Worm (Caenorhabditis elegans): ENCODE data around the gene rhr-2.
A peak's percentile ranks its signal among the peaks of the same experiment; 100 is the strongest.

rhr-2 gene

DNA sequence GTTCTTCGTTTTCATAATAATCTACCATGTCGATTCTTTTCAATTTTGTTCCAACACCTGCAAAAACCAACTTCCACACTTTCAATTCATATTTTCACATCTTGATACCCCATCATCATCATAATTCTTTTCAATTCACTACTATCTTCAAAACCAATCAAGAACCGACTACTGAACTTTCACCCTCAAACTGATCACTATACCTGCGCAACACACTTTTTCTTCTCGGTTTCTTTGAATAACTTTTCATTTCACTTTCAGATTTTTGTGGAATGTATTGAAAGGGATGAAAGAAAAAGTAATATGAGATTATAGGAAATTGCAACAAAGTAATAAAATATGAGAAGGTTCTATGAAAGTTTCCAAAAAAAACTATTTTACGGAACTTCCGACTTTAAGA, 11.1 kb upstream of the rhr-2 start:
- no peak for TF ChIP-seq nhr-28 (tag; optimal IDR thresholded peaks at IDR 0.05)
- TF ChIP-seq egl-27 (tag; optimal IDR thresholded peaks at IDR 0.05) = no peak
- TF ChIP-seq hmg-11 (tag; optimal IDR thresholded peaks at IDR 0.05) = no peak
- TF ChIP-seq nhr-76 (tag; optimal IDR thresholded peaks at IDR 0.05) = no peak
- no peak for TF ChIP-seq nhr-77 (tag; optimal IDR thresholded peaks at IDR 0.05)
- TF ChIP-seq fkh-10 (GFP tag; optimal IDR thresholded peaks at IDR 0.05) = no peak
- no peak for TF ChIP-seq unc-39 (tag; optimal IDR thresholded peaks at IDR 0.05)
- TF ChIP-seq pqm-1 (tag; optimal IDR thresholded peaks at IDR 0.05) = no peak
- no peak for TF ChIP-seq lsy-12 (tag; optimal IDR thresholded peaks at IDR 0.05)
- no peak for TF ChIP-seq sea-2 (GFP tag; optimal IDR thresholded peaks at IDR 0.05)

DNA sequence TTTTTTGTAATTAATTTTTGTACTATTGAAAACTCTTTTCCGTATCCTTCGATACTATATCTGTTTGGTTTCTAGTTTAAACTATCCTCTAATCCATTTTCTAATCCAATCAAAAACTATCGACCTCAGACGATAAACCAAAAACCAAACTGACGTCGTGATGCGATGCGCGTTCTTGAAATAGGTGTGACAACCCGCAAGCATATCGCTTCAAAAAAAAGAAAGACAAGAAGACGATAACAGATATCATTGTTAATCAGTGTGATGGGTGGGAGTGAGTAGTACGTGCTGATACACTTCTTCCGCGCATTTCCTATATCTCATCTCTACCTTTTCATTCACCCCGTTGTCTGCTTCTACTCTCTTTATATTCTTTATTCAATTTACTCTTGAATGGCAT, 9.9 kb upstream of the rhr-2 start, which contains the start of gene T04F3.1:
Gene T04F3.1, plus strand, starts transcription at position 246 of the 400 bp plus-strand sequence.
- TF ChIP-seq nhr-43 (tag; optimal IDR thresholded peaks at IDR 0.05; ENCODE audit: poor library complexity, severe bottlenecking) (peak; percentile 56), nhr-23 (tag; optimal IDR thresholded peaks at IDR 0.05) (peak; percentile 27), mml-1 (tag; optimal IDR thresholded peaks at IDR 0.05) (no peak), R02D3.7 (tag; optimal IDR thresholded peaks at IDR 0.05) (no peak), nhr-76 (tag; optimal IDR thresholded peaks at IDR 0.05) (no peak), nhr-25 (tag; optimal IDR thresholded peaks at IDR 0.05) (peak; percentile 33), elt-3 (tag; optimal IDR thresholded peaks at IDR 0.05) (peak in 2 of 3 experiments; percentile 15 to 84), ztf-11 (tag; optimal IDR thresholded peaks at IDR 0.05) (no peak)

DNA sequence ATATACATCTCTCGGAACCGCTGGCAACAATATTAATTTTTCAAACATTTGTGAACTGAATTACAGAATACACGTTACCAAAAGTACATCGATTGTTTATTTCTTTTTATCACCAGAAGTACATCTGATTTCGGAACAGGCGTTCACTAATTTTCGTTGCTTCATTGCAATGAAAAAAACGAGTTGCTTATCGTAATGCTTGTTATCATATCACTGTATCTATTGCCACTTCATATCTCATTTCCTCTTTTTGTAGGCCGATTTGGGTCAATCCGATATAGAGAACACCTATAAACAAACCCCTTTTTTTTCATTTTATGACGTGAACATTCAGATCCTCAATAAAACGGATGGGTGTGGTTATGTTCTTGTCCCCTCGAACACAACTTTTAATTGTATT, 7.4 kb upstream of the rhr-2 start:
- TF ChIP-seq nhr-23 (tag; optimal IDR thresholded peaks at IDR 0.05) = peak; percentile 39
- no peak for TF ChIP-seq ZK546.5 (tag; optimal IDR thresholded peaks at IDR 0.05)
- peak in 2 of 3 experiments; percentile 59 to 75 for TF ChIP-seq elt-3 (tag; optimal IDR thresholded peaks at IDR 0.05)
- TF ChIP-seq lin-39 (tag; optimal IDR thresholded peaks at IDR 0.05) = no peak
- TF ChIP-seq jun-1 (tag; optimal IDR thresholded peaks at IDR 0.05) = no peak
- no peak for TF ChIP-seq fos-1 (tag; optimal IDR thresholded peaks at IDR 0.05)

DNA sequence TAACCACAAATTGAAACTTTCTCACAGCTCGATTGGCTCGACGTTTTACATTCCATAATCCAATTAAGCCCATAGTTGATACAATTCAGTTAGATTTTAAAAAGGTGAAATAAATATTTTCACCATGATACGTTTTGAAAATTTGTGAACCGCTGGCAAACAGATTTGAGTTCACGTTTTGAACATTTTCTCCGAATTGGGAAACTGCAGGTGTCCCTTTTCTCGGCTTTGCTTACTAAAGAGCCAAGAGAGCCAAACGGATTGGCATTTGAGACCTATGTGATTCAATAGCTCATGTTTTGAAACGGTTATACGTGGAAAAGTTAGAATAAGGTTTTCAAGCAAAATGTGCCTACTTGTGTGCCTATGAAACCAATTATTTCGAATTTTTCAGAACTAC, 6.9 kb upstream of the rhr-2 start, which contains the start of gene spe-42:
Gene spe-42, minus strand, starts transcription at position 101 of the 400 bp plus-strand sequence.
- TF ChIP-seq lin-15B (tag; optimal IDR thresholded peaks at IDR 0.05) = no peak
- no peak for TF ChIP-seq fkh-2 (tag; optimal IDR thresholded peaks at IDR 0.05)
- TF ChIP-seq nhr-43 (tag; optimal IDR thresholded peaks at IDR 0.05; ENCODE audit: poor library complexity, severe bottlenecking) = no peak
- no peak for TF ChIP-seq ceh-28 (tag; optimal IDR thresholded peaks at IDR 0.05)
- no peak for TF ChIP-seq hmg-11 (tag; optimal IDR thresholded peaks at IDR 0.05)

DNA sequence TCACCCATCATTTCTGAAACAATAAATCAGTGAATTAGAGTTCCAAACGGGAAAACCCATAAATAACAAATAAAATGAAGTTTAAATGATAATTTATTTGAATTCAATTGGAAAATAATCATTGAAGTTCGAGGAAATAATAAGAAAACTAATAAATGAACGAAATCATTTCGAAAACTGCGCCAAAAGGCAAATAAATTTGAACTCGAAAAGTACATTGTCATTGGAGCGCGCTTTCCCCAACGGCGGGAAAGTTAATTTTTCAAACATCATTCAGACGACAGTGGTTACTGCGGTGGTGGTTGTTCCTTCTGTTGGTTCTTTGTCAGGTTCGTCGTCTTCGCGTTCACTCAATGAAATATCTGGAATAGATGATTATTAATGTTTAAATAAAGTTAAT, 3.5 kb upstream of the rhr-2 start, which contains the start of gene npp-22:
Gene npp-22, minus strand, starts transcription at position 13 of the 400 bp plus-strand sequence.
- TF ChIP-seq ceh-28 (tag; optimal IDR thresholded peaks at IDR 0.05) (no peak), nhr-237 (tag; optimal IDR thresholded peaks at IDR 0.05) (no peak), fkh-10 (GFP tag; optimal IDR thresholded peaks at IDR 0.05) (no peak), jun-1 (tag; optimal IDR thresholded peaks at IDR 0.05) (no peak), ceh-82 (tag; optimal IDR thresholded peaks at IDR 0.05) (no peak), pha-4 (tag; optimal IDR thresholded peaks at IDR 0.05) (no peak), eor-1 (tag; optimal IDR thresholded peaks at IDR 0.05) (no peak), elt-2 (tag; optimal IDR thresholded peaks at IDR 0.05) (peak; percentile 10), hmg-11 (tag; optimal IDR thresholded peaks at IDR 0.05) (no peak), daf-12 (tag; optimal IDR thresholded peaks at IDR 0.05) (peak; percentile 51), ceh-9 (tag; optimal IDR thresholded peaks at IDR 0.05) (no peak), ztf-4 (tag; optimal IDR thresholded peaks at IDR 0.05) (no peak), nhr-67 (tag; optimal IDR thresholded peaks at IDR 0.05) (no peak), fos-1 (tag; optimal IDR thresholded peaks at IDR 0.05) (no peak), nfya-1 (tag; optimal IDR thresholded peaks at IDR 0.05; ENCODE audit: insufficient read depth) (peak; percentile 67), unc-39 (tag; optimal IDR thresholded peaks at IDR 0.05) (no peak), nhr-76 (tag; optimal IDR thresholded peaks at IDR 0.05) (no peak), sea-2 (GFP tag; optimal IDR thresholded peaks at IDR 0.05) (no peak), skn-1 (tag; optimal IDR thresholded peaks at IDR 0.05) (no peak), nhr-28 (tag; optimal IDR thresholded peaks at IDR 0.05) (no peak), ztf-11 (tag; optimal IDR thresholded peaks at IDR 0.05) (no peak), egl-5 (tag; optimal IDR thresholded peaks at IDR 0.05) (peak; percentile 42), snpc-4 (tag; optimal IDR thresholded peaks at IDR 0.05) (peak; percentile 69), mml-1 (tag; optimal IDR thresholded peaks at IDR 0.05) (no peak), nhr-77 (tag; optimal IDR thresholded peaks at IDR 0.05) (no peak), lin-15B (tag; optimal IDR thresholded peaks at IDR 0.05) (peak; percentile 80), fkh-2 (tag; optimal IDR thresholded peaks at IDR 0.05) (no peak), zag-1 (tag; optimal IDR thresholded peaks at IDR 0.05) (no peak), ama-1 (optimal IDR thresholded peaks at IDR 0.05) (no peak), aly-2 (tag; optimal IDR thresholded peaks at IDR 0.05) (no peak), elt-3 (tag; optimal IDR thresholded peaks at IDR 0.05) (no peak), pqm-1 (tag; optimal IDR thresholded peaks at IDR 0.05) (no peak), lin-39 (tag; optimal IDR thresholded peaks at IDR 0.05) (no peak), lsy-12 (tag; optimal IDR thresholded peaks at IDR 0.05) (no peak), egl-27 (tag; optimal IDR thresholded peaks at IDR 0.05) (no peak), ceh-16 (tag; optimal IDR thresholded peaks at IDR 0.05) (no peak), nhr-43 (tag; optimal IDR thresholded peaks at IDR 0.05; ENCODE audit: poor library complexity, severe bottlenecking) (no peak), nhr-11 (tag; optimal IDR thresholded peaks at IDR 0.05) (no peak)

Measured in whole organism, L3 larva.